Fruit fly (Drosophila melanogaster): Measurements from ENCODE around the gene CG13631.
A peak's percentile ranks its signal among the peaks of the same experiment; 100 is the strongest.

The CG13631 gene

DNA sequence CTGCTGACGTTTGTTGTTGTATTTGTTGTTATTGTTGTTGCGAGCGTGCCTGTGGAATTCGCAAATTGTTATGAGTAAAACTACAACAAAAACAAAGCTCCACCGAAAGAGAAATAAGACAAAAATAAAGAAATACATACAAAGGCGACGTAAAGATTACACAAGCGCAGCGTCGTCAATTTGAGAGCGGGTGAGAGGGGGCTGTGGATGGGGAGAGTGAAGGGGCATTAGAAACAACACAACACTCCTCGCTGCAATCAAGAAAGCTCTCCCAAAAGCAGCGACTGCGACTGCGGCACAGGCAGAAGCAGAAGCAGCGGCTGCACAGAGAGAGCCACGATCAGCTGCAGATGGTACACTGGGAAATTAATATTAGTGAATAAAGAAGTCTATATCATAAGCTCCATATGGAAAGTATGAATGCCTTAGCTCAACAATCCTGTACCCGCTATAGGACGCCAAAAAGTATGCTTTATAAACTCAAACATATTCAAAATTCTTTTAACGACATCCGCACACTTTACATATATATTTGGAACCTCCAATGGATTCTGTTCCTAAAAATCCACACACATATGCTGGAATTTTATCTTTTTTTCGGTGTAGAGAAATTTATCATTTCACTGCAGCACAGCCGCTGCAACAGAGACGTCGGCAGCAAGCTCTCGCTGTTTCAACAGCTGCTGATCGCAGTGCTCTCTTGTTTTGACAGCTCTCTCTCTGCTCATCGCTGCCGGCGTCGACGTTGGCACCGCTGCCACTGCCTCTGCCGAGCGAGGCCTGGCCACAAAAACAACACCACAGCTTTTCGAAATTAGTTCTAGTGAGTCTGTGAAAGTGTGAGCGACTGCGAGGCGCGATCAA is at the start of gene CG13631:
Gene CG13631 (plus strand): TSS at position 814 of the 864 bp plus-strand sequence.
- TF ChIP-seq Hr96 (GFP tag; optimal IDR thresholded peaks at IDR 0.05): peak; percentile 94
- TF ChIP-seq ovo (GFP tag; optimal IDR thresholded peaks at IDR 0.05): peak; percentile 65
- TF ChIP-seq cnc (optimal IDR thresholded peaks at IDR 0.05): no peak
- TF ChIP-seq Clk (GFP tag; optimal IDR thresholded peaks at IDR 0.05): peak; percentile 92
- TF ChIP-seq CG11617 (GFP tag; optimal IDR thresholded peaks at IDR 0.05): peak; percentile 93
- peak; percentile 96 for TF ChIP-seq toe (GFP tag; optimal IDR thresholded peaks at IDR 0.05)
- TF ChIP-seq bab1 (GFP tag; optimal IDR thresholded peaks at IDR 0.05): peak; percentile 84
- TF ChIP-seq kay (GFP tag; ENCODE audit: borderline replicate concordance): peak; percentile 71
- peak; percentile 70 for TF ChIP-seq Mnt (GFP tag; optimal IDR thresholded peaks at IDR 0.05)
- TF ChIP-seq CG1620 (GFP tag; optimal IDR thresholded peaks at IDR 0.05): peak; percentile 81
- TF ChIP-seq tj (GFP tag; optimal IDR thresholded peaks at IDR 0.05): peak; percentile 79
- peak; percentile 85 for TF ChIP-seq pad (GFP tag; optimal IDR thresholded peaks at IDR 0.05)
- TF ChIP-seq CG12768 (GFP tag; optimal IDR thresholded peaks at IDR 0.05): peak; percentile 97
- TF ChIP-seq CG5204 (GFP tag; optimal IDR thresholded peaks at IDR 0.05): peak; percentile 97
- TF ChIP-seq CG7045 (GFP tag; optimal IDR thresholded peaks at IDR 0.05): peak; percentile 96
- peak; percentile 94 for TF ChIP-seq CG7101 (tag; optimal IDR thresholded peaks at IDR 0.05)
- TF ChIP-seq CG33017 (tag; optimal IDR thresholded peaks at IDR 0.05): peak; percentile 93
- peak; percentile 7 for TF ChIP-seq cic (GFP tag; optimal IDR thresholded peaks at IDR 0.05)
- peak; percentile 90 for TF ChIP-seq CG14711 (tag; optimal IDR thresholded peaks at IDR 0.05)
- peak; percentile 89 for TF ChIP-seq Crg-1 (GFP tag; optimal IDR thresholded peaks at IDR 0.05)

DNA sequence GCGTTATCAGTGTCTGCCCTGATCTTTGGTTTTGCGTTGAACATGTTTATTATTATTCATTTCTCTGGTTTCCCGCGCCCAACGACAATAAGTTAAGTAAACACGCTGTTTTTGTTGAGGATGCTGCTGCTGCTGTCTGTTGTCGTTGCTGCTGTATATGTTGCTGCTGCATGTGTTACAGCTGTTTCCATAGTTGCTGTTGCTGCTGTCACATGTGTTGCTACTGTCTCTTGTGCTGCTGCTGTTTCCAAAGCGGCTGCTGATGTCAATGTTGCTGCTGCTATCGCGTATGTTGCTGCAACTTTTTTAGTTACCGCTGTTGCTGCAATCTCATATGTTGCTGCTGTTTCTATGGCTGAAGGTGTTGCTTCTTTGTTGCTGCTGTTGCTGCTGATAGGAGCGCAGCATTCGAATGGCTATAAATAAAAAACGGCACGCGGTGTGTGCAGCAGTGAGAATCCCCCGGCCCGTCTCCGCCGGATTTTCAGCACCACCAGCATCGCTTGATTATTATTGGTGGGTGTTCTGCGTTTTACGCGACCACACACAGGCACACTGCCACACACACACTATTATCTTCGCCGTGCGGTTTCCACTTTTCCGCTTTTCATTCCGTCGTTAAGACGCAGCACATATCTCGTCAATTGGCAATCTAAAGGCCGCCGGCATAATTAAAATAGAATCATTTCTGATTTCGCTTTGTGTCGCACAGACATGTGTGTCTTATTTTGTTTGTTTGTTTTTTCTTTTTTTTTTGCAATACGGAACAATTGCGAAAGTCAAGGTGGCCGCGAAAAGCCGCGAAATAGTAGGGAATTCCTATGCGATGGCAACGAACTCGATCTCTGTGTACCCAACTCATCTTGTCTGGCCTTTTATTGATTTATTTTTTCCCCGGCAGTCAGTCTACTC is 48.4 kb upstream of the CG13631 start:
- TF ChIP-seq CG5204 (GFP tag; optimal IDR thresholded peaks at IDR 0.05) (no peak), Clk (GFP tag; optimal IDR thresholded peaks at IDR 0.05) (no peak), CG7101 (tag; optimal IDR thresholded peaks at IDR 0.05) (no peak), CG7045 (GFP tag; optimal IDR thresholded peaks at IDR 0.05) (no peak), ovo (GFP tag; optimal IDR thresholded peaks at IDR 0.05) (no peak), CG1620 (GFP tag; optimal IDR thresholded peaks at IDR 0.05) (no peak), CG14711 (tag; optimal IDR thresholded peaks at IDR 0.05) (no peak), cnc (optimal IDR thresholded peaks at IDR 0.05) (no peak), kay (GFP tag; ENCODE audit: borderline replicate concordance) (no peak)

DNA sequence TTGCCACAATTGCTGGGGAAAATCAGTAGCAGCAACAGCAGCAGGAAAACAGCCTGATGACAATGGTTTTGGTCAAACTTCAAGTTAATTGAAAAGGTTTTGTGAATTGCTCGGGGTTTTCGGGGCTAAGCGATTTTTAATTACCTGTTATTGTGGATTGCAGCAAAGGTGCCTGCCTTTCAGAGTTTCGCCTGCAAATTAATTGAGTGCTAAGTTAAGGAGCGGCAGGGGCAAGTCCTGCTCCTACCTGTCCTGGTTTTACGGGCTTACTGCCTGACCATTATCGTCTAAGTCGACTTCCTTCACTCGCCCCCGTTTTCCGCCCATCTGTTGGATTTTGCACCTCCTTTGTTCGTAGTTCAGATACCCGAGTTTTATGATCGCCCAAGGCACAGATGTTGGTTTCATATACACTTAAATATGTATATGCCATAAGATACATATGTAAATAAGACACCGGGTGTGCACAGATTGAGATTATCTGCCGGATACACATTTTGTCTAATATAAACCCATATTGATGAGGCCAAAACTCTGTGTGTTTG is 42.7 kb upstream of the CG13631 start:
- no peak for TF ChIP-seq CG5204 (GFP tag; optimal IDR thresholded peaks at IDR 0.05)

DNA sequence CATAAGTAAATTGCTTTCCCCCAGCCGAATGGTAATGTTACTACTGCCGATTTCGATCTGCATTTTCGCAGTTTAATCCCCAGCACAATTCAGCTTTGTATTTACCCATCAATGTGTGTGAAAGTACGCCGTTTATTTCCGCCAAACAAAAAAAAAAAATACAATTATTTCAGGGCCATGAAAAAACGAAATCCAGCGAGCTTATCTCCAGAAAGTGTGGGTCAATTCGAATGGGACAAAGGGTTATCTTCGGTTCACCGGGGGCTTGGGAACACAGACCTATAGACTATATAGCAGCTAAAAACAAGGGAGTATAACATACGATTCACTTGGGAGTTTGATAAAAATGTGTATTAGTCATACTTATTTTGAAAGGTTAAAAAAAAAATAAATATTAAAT is 42.1 kb upstream of the CG13631 start:
- no peak for TF ChIP-seq toe (GFP tag; optimal IDR thresholded peaks at IDR 0.05)
- TF ChIP-seq cic (GFP tag; optimal IDR thresholded peaks at IDR 0.05): peak; percentile 8

DNA sequence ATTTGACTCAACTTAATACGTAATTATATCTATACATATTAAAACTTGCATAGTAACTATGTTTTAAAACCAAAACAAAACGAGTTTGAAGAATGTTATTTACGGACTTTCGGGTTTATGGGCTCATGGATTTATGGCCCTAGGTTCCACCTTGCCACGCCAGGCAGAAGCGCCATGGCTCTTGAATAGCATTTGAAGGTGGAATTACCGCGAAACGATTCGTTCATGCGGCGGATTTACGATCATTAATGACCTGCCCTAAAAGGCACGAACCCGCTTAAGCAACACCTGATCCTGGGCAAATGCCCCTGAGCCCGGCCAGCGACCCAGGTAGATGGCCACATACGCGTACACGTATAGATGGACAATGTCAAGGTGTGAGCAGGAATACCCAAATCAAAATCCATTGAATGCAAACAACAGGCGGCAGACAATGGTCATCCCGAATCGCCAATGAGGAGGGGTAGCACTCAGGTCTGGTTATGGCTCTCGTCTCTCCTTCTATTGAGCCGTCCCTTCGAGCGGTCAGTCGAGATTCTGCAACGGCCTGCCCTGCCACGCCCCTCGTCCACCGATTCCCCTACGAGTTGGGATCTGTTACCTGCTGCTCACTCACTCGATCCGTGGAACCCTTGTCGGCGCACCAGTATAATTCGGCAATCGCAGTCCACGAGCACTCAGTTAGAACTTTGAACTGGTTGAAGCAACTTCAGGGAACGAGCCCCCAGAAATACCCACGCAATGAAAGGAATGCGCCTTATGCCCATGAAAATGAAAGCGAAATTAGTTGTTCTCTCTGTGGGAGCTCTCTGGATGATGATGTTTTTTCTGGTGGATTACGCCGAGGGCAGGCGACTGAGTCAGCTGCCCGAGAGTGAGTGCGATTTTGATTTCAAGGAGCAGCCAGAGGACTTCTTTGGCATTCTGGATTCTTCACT is 19.8 kb upstream of the CG13631 start, which contains the start of gene tld:
Gene tld (plus strand): TSS at position 677 of the 938 bp plus-strand sequence.
- no peak for TF ChIP-seq CG7101 (tag; optimal IDR thresholded peaks at IDR 0.05)
- TF ChIP-seq Clk (GFP tag; optimal IDR thresholded peaks at IDR 0.05): no peak
- no peak for TF ChIP-seq kay (GFP tag; ENCODE audit: borderline replicate concordance)
- TF ChIP-seq bab1 (GFP tag; optimal IDR thresholded peaks at IDR 0.05): no peak
- no peak for TF ChIP-seq CG12768 (GFP tag; optimal IDR thresholded peaks at IDR 0.05)
- TF ChIP-seq CG5204 (GFP tag; optimal IDR thresholded peaks at IDR 0.05): no peak
- no peak for TF ChIP-seq Crg-1 (GFP tag; optimal IDR thresholded peaks at IDR 0.05)
- no peak for TF ChIP-seq Mnt (GFP tag; optimal IDR thresholded peaks at IDR 0.05)
- no peak for TF ChIP-seq cic (GFP tag; optimal IDR thresholded peaks at IDR 0.05)
- no peak for TF ChIP-seq tj (GFP tag; optimal IDR thresholded peaks at IDR 0.05)
- no peak for TF ChIP-seq CG33017 (tag; optimal IDR thresholded peaks at IDR 0.05)
- no peak for TF ChIP-seq CG1620 (GFP tag; optimal IDR thresholded peaks at IDR 0.05)
- no peak for TF ChIP-seq CG7045 (GFP tag; optimal IDR thresholded peaks at IDR 0.05)
- no peak for TF ChIP-seq pad (GFP tag; optimal IDR thresholded peaks at IDR 0.05)
- no peak for TF ChIP-seq CG11617 (GFP tag; optimal IDR thresholded peaks at IDR 0.05)
- no peak for TF ChIP-seq CG14711 (tag; optimal IDR thresholded peaks at IDR 0.05)
- TF ChIP-seq cnc (optimal IDR thresholded peaks at IDR 0.05): no peak
- no peak for TF ChIP-seq toe (GFP tag; optimal IDR thresholded peaks at IDR 0.05)

Measured in whole organism, adult.